Worm (Caenorhabditis elegans): ENCODE results near the gene gpa-12.

gpa-12 gene

ce11 chrX:9237708-9238107 is 5.6 kb upstream of the gpa-12 start:
- no peak for TF ChIP-seq aly-2 (tag; optimal IDR thresholded peaks at IDR 0.05)
- TF ChIP-seq nhr-21 (tag; optimal IDR thresholded peaks at IDR 0.05) = peak; percentile 31

- TF ChIP-seq zag-1 (tag; optimal IDR thresholded peaks at IDR 0.05) (no peak), elt-3 (tag; optimal IDR thresholded peaks at IDR 0.05) (no peak), sma-9 (GFP tag; optimal IDR thresholded peaks at IDR 0.05) (peak; percentile 25), sma-9 (tag; optimal IDR thresholded peaks at IDR 0.05) (no peak)
Measured at ce11 chrX:9238692-9239091, 4.7 kb upstream of the gpa-12 start.

ce11 chrX:9242123-9242522 is 1.2 kb upstream of the gpa-12 start, which contains the start of gene lgc-4:
Gene lgc-4, minus strand, starts transcription at chrX:9242223.
- TF ChIP-seq ZK546.5 (tag; optimal IDR thresholded peaks at IDR 0.05) = no peak
- no peak for TF ChIP-seq skn-1 (tag; optimal IDR thresholded peaks at IDR 0.05)
- TF ChIP-seq unc-39 (tag; optimal IDR thresholded peaks at IDR 0.05) = no peak
- TF ChIP-seq mdl-1 (tag; optimal IDR thresholded peaks at IDR 0.05) = no peak
- TF ChIP-seq lsy-2 (tag; optimal IDR thresholded peaks at IDR 0.05) = no peak
- TF ChIP-seq nhr-237 (tag; optimal IDR thresholded peaks at IDR 0.05) = no peak

- TF ChIP-seq nhr-25 (tag; optimal IDR thresholded peaks at IDR 0.05) (peak; percentile 74), blmp-1 (tag; optimal IDR thresholded peaks at IDR 0.05; ENCODE audit: insufficient read depth) (peak; percentile 7), sma-3 (GFP tag; optimal IDR thresholded peaks at IDR 0.05) (peak; percentile 4), unc-39 (tag; optimal IDR thresholded peaks at IDR 0.05) (no peak), crh-2 (tag; optimal IDR thresholded peaks at IDR 0.05) (peak; percentile 4), sma-9 (GFP tag; optimal IDR thresholded peaks at IDR 0.05) (peak; percentile 57), sma-9 (tag; optimal IDR thresholded peaks at IDR 0.05) (no peak)
Measured at ce11 chrX:9246625-9247024, 3.3 kb downstream of the gpa-12 start.

- TF ChIP-seq snpc-4 (tag; optimal IDR thresholded peaks at IDR 0.05) (no peak), R02D3.7 (tag; optimal IDR thresholded peaks at IDR 0.05) (no peak), zag-1 (tag; optimal IDR thresholded peaks at IDR 0.05) (no peak), crh-2 (tag; optimal IDR thresholded peaks at IDR 0.05) (peak; percentile 6), nhr-129 (tag; optimal IDR thresholded peaks at IDR 0.05) (peak; percentile 39), sma-9 (GFP tag; optimal IDR thresholded peaks at IDR 0.05) (peak; percentile 29), sma-9 (tag; optimal IDR thresholded peaks at IDR 0.05) (no peak), nhr-21 (tag; optimal IDR thresholded peaks at IDR 0.05) (peak; percentile 47)
Measured at ce11 chrX:9248083-9248805, 4.9 kb downstream of the gpa-12 start.

ce11 chrX:9251488-9251887 is 8.1 kb downstream of the gpa-12 start, which contains the start of gene pes-8:
Gene pes-8, plus strand, starts transcription at chrX:9251788.
- TF ChIP-seq peb-1 (tag; optimal IDR thresholded peaks at IDR 0.05) (no peak), gmeb-1 (tag; optimal IDR thresholded peaks at IDR 0.05) (no peak)

- TF ChIP-seq ceh-16 (tag; optimal IDR thresholded peaks at IDR 0.05) (no peak), blmp-1 (tag; optimal IDR thresholded peaks at IDR 0.05; ENCODE audit: insufficient read depth) (no peak), elt-3 (tag; optimal IDR thresholded peaks at IDR 0.05) (no peak), unc-39 (tag; optimal IDR thresholded peaks at IDR 0.05) (no peak), ztf-4 (tag; optimal IDR thresholded peaks at IDR 0.05) (no peak), aly-2 (tag; optimal IDR thresholded peaks at IDR 0.05) (no peak), F13H6.1 (tag; optimal IDR thresholded peaks at IDR 0.05) (no peak), C34F6.9 (tag; optimal IDR thresholded peaks at IDR 0.05) (no peak), dmd-4 (tag; optimal IDR thresholded peaks at IDR 0.05) (no peak), nhr-25 (tag; optimal IDR thresholded peaks at IDR 0.05) (no peak), skn-1 (tag; optimal IDR thresholded peaks at IDR 0.05) (no peak), ztf-1 (GFP tag; conservative IDR thresholded peaks at IDR 0.05) (no peak), ceh-82 (tag; optimal IDR thresholded peaks at IDR 0.05) (no peak), R02D3.7 (tag; optimal IDR thresholded peaks at IDR 0.05) (no peak), nhr-10 (tag; optimal IDR thresholded peaks at IDR 0.05) (no peak), peb-1 (tag; optimal IDR thresholded peaks at IDR 0.05) (no peak), nhr-23 (tag; optimal IDR thresholded peaks at IDR 0.05) (no peak), lin-11 (tag; optimal IDR thresholded peaks at IDR 0.05) (no peak), sma-9 (GFP tag; optimal IDR thresholded peaks at IDR 0.05) (no peak), sma-9 (tag; optimal IDR thresholded peaks at IDR 0.05) (no peak), lsy-2 (tag; optimal IDR thresholded peaks at IDR 0.05) (no peak)
Measured at ce11 chrX:9255993-9256392, 12.6 kb downstream of the gpa-12 start.
